Fruit fly (Drosophila melanogaster): ENCODE results near the gene CG7829.

The CG7829 gene

DNA sequence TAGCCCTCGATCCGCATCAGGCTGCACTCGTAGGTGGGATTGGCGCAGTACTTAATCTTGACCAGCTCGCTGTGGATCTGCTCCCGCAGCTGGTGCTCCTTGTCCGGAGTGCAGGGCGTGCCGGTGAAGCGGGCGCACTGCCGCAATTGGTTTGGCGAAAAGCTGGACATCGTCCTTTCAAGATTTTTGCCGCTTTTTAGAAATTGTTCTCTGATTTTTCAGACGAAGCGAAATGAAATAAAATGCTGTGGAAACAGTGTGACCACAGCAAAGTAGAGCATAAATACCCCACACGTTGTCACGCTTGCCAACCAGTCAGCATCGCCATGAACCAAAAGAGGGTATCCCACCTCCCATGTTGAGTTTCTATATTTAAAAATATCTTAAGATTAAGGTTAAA lies 39.7 kb upstream of the CG7829 start, which contains the start of gene dgt1 (continued):
- TF ChIP-seq CG17829 (tag; optimal IDR thresholded peaks at IDR 0.05) (peak; percentile 41), CG8089 (GFP tag; optimal IDR thresholded peaks at IDR 0.05) (no peak), kni (GFP tag; optimal IDR thresholded peaks at IDR 0.05) (no peak), grau (tag; optimal IDR thresholded peaks at IDR 0.05) (no peak), NfI (GFP tag; optimal IDR thresholded peaks at IDR 0.05) (no peak), Mes4 (GFP tag; optimal IDR thresholded peaks at IDR 0.05) (no peak), NC2β (GFP tag; optimal IDR thresholded peaks at IDR 0.05) (no peak), schlank (tag; optimal IDR thresholded peaks at IDR 0.05) (no peak), CG5180 (GFP tag; optimal IDR thresholded peaks at IDR 0.05) (no peak), CG15479 (GFP tag; optimal IDR thresholded peaks at IDR 0.05) (no peak), Oli (tag; optimal IDR thresholded peaks at IDR 0.05) (no peak), klu (GFP tag; IDR thresholded peaks at IDR 0.05) (no peak), Poxn (GFP tag; IDR thresholded peaks at IDR 0.05) (no peak), sisA (GFP tag; IDR thresholded peaks at IDR 0.05) (no peak), mld (GFP tag; IDR thresholded peaks at IDR 0.05; ENCODE audit: partially characterized antibody) (no peak), Med (GFP tag) (peak; percentile 69), Ptx1 (GFP tag; IDR thresholded peaks at IDR 0.05) (no peak), CG14710 (tag; optimal IDR thresholded peaks at IDR 0.05) (peak; percentile 85), Dp (GFP tag; optimal IDR thresholded peaks at IDR 0.05) (peak; percentile 93), CG7745 (tag; optimal IDR thresholded peaks at IDR 0.05) (no peak), Dfd (GFP tag; optimal IDR thresholded peaks at IDR 0.05) (no peak), Dref (GFP tag; IDR thresholded peaks at IDR 0.05) (peak; percentile 29; the same call in 1 of the 2 replicates), shn (GFP tag; optimal IDR thresholded peaks at IDR 0.05) (no peak), ci (GFP tag; IDR thresholded peaks at IDR 0.05) (peak; percentile 52; the same call in 1 of the 3 replicates), HmgD (GFP tag; optimal IDR thresholded peaks at IDR 0.05) (peak; percentile 5), CG43689 (GFP tag; IDR thresholded peaks at IDR 0.05) (no peak), gce (GFP tag; IDR thresholded peaks at IDR 0.05) (no peak), CG16815 (GFP tag; optimal IDR thresholded peaks at IDR 0.05) (no peak), CG3726 (GFP tag; IDR thresholded peaks at IDR 0.05) (no peak), bab2 (GFP tag; optimal IDR thresholded peaks at IDR 0.05) (no peak), E2f2 (GFP tag; IDR thresholded peaks at IDR 0.05) (peak; percentile 91), H2.0 (GFP tag; IDR thresholded peaks at IDR 0.05) (no peak), MESR4 (GFP tag; optimal IDR thresholded peaks at IDR 0.05) (peak; percentile 95), bowl (GFP tag; IDR thresholded peaks at IDR 0.05) (no peak), ATbp (GFP tag; optimal IDR thresholded peaks at IDR 0.05) (no peak), jumu (GFP tag; optimal IDR thresholded peaks at IDR 0.05) (no peak), emc (GFP tag; optimal IDR thresholded peaks at IDR 0.05) (no peak), CG7928 (GFP tag; optimal IDR thresholded peaks at IDR 0.05) (no peak), BEAF-32 (GFP tag; optimal IDR thresholded peaks at IDR 0.05) (peak; percentile 38), CG9727 (GFP tag; optimal IDR thresholded peaks at IDR 0.05) (no peak), CG13296 (GFP tag; optimal IDR thresholded peaks at IDR 0.05) (no peak), CG1647 (GFP tag; optimal IDR thresholded peaks at IDR 0.05) (no peak), row (GFP tag; IDR thresholded peaks at IDR 0.05) (no peak), lilli (GFP tag; optimal IDR thresholded peaks at IDR 0.05) (no peak), Doc3 (GFP tag; IDR thresholded peaks at IDR 0.05; ENCODE audit: partially characterized antibody) (no peak), CG10654 (GFP tag; optimal IDR thresholded peaks at IDR 0.05) (no peak), Opbp (GFP tag; IDR thresholded peaks at IDR 0.05; ENCODE audit: partially characterized antibody) (peak; percentile 58; the same call in 1 of the 3 replicates), bcd (GFP tag; optimal IDR thresholded peaks at IDR 0.05) (no peak), sna (GFP tag; IDR thresholded peaks at IDR 0.05; ENCODE audit: partially characterized antibody) (no peak), dysf (GFP tag; IDR thresholded peaks at IDR 0.05) (no peak), CG10147 (GFP tag; optimal IDR thresholded peaks at IDR 0.05) (no peak), CG9609 (GFP tag; optimal IDR thresholded peaks at IDR 0.05) (no peak)

All from whole organism, embryonic.